Worm (Caenorhabditis elegans) whole organism, L2 larva: Measurements from ENCODE around the gene slc-5A12.

Experiments
- F13H6.1 ChIP-seq: sonication (generic microtip); optimal IDR thresholded peaks from 2 replicates; lab custom pipeline; 2016; ENCODE audit warnings: missing genetic modification characterization, missing compliant biosample characterization
- R02D3.7 ChIP-seq: fragments of 150-350 bp; optimal IDR thresholded peaks from 2 replicates; lab custom pipeline; 2014; ENCODE audit warnings: missing biosample characterization, missing genetic modification characterization
- Y55F3AM.14 ChIP-seq: fragments of 200-800 bp; sonication (Bioruptor generic); optimal IDR thresholded peaks from 2 replicates; lab custom pipeline; 2018; ENCODE audit warnings: mild to moderate bottlenecking, missing genetic modification characterization, missing compliant biosample characterization
- ZK546.5 ChIP-seq: sonication (generic microtip); optimal IDR thresholded peaks from 2 replicates; lab custom pipeline; 2017; ENCODE audit warnings: missing biosample characterization, missing genetic modification characterization
- alr-1 ChIP-seq: fragments of 150-350 bp; optimal IDR thresholded peaks from 2 replicates; lab custom pipeline; 2014; ENCODE audit warnings: missing biosample characterization, missing genetic modification characterization
- aly-2 ChIP-seq: fragments of 150-350 bp; optimal IDR thresholded peaks from 2 replicates; lab custom pipeline; 2014; ENCODE audit warnings: missing biosample characterization, missing genetic modification characterization
- ama-1 ChIP-seq: fragments of 150-350 bp; optimal IDR thresholded peaks from 2 replicates; lab custom pipeline; 2018; ENCODE audit warnings: inconsistent platforms
- ceh-16 ChIP-seq: fragments of 150-350 bp; optimal IDR thresholded peaks from 2 replicates; lab custom pipeline; 2014; ENCODE audit warnings: missing biosample characterization, missing genetic modification characterization
- ceh-82 ChIP-seq: fragments of 150-350 bp; optimal IDR thresholded peaks from 2 replicates; lab custom pipeline; 2014; ENCODE audit warnings: missing biosample characterization, missing genetic modification characterization
- crh-2 ChIP-seq: sonication (generic microtip); optimal IDR thresholded peaks from 2 replicates; lab custom pipeline; 2017; ENCODE audit warnings: missing biosample characterization, missing genetic modification characterization
- dmd-4 ChIP-seq: sonication (generic microtip); optimal IDR thresholded peaks from 2 replicates; lab custom pipeline; 2017; ENCODE audit warnings: missing biosample characterization, missing genetic modification characterization
- elt-1 ChIP-seq: fragments of 150-350 bp; optimal IDR thresholded peaks from 2 replicates; lab custom pipeline; 2014; ENCODE audit warnings: missing biosample characterization, missing genetic modification characterization
- elt-3 ChIP-seq: sonication (generic microtip); optimal IDR thresholded peaks from 2 replicates; lab custom pipeline; 2017; ENCODE audit warnings: missing biosample characterization, missing genetic modification characterization
- fos-1 ChIP-seq: fragments of 150-350 bp; optimal IDR thresholded peaks from 2 replicates; lab custom pipeline; 2014; ENCODE audit warnings: missing biosample characterization, missing genetic modification characterization
- gmeb-1 ChIP-seq: fragments of 150-350 bp; optimal IDR thresholded peaks from 2 replicates; lab custom pipeline; 2014; ENCODE audit warnings: missing biosample characterization, missing genetic modification characterization
- lin-11 ChIP-seq: fragments of 150-350 bp; sonication (generic microtip); optimal IDR thresholded peaks from 2 replicates; lab custom pipeline; 2014; ENCODE audit warnings: missing biosample characterization, missing genetic modification characterization, inconsistent platforms, mixed read lengths
- lin-13 ChIP-seq: fragments of 150-350 bp; optimal IDR thresholded peaks from 2 replicates; lab custom pipeline; 2014; ENCODE audit warnings: missing biosample characterization, missing genetic modification reagents, missing genetic modification characterization
- lin-39 ChIP-seq: fragments of 150-350 bp; optimal IDR thresholded peaks from 2 replicates; lab custom pipeline; 2014; ENCODE audit warnings: missing biosample characterization, missing genetic modification reagents, missing genetic modification characterization
- lsy-2 ChIP-seq, 2 experiments: fragments of 150-350 bp in 1 of 2; sonication (generic microtip) in 1 of 2; optimal IDR thresholded peaks; 2 replicates each; lab custom pipeline; 2014 to 2017; ENCODE audit warnings: missing biosample characterization in 2 of 2, missing genetic modification characterization in 2 of 2
- mab-5 ChIP-seq: fragments of 150-350 bp; optimal IDR thresholded peaks from 2 replicates; lab custom pipeline; 2014; ENCODE audit warnings: missing biosample characterization, missing genetic modification characterization
- mbf-1 ChIP-seq: sonication (generic microtip); optimal IDR thresholded peaks from 2 replicates; lab custom pipeline; 2017; ENCODE audit warnings: missing biosample characterization, missing genetic modification characterization
- nhr-10 ChIP-seq: sonication (generic microtip); optimal IDR thresholded peaks from 2 replicates; lab custom pipeline; 2017; ENCODE audit warnings: missing biosample characterization, missing genetic modification characterization
- nhr-11 ChIP-seq: fragments of 150-350 bp; optimal IDR thresholded peaks from 2 replicates; lab custom pipeline; 2014; ENCODE audit warnings: missing biosample characterization, missing genetic modification characterization
- nhr-12 ChIP-seq: fragments of 150-350 bp; optimal IDR thresholded peaks from 2 replicates; lab custom pipeline; 2014; ENCODE audit warnings: missing biosample characterization, missing genetic modification characterization
- nhr-129 ChIP-seq: fragments of 150-350 bp; optimal IDR thresholded peaks from 2 replicates; lab custom pipeline; 2014; ENCODE audit warnings: missing biosample characterization, missing genetic modification characterization
- nhr-21 ChIP-seq: fragments of 150-350 bp; optimal IDR thresholded peaks from 2 replicates; lab custom pipeline; 2014; ENCODE audit warnings: missing biosample characterization, missing genetic modification characterization
- nhr-23 ChIP-seq: fragments of 150-350 bp; optimal IDR thresholded peaks from 2 replicates; lab custom pipeline; 2014; ENCODE audit warnings: missing biosample characterization, missing genetic modification reagents, missing genetic modification characterization
- nhr-237 ChIP-seq: fragments of 150-350 bp; optimal IDR thresholded peaks from 2 replicates; lab custom pipeline; 2014; ENCODE audit warnings: missing biosample characterization, missing genetic modification characterization
- nhr-25 ChIP-seq: fragments of 150-350 bp; sonication (generic microtip); optimal IDR thresholded peaks from 3 replicates; lab custom pipeline; 2014; ENCODE audit warnings: missing biosample characterization, missing genetic modification characterization
- nhr-6 ChIP-seq: fragments of 150-350 bp; optimal IDR thresholded peaks from 2 replicates; lab custom pipeline; 2014; ENCODE audit warnings: missing biosample characterization, missing genetic modification characterization
- nhr-77 ChIP-seq: fragments of 150-350 bp; optimal IDR thresholded peaks from 2 replicates; lab custom pipeline; 2014; ENCODE audit warnings: missing biosample characterization, missing genetic modification characterization
- peb-1 ChIP-seq: fragments of 150-350 bp; optimal IDR thresholded peaks from 2 replicates; lab custom pipeline; 2014; ENCODE audit warnings: missing biosample characterization, missing genetic modification characterization
- sem-4 ChIP-seq: fragments of 150-350 bp; optimal IDR thresholded peaks from 2 replicates; lab custom pipeline; 2014; ENCODE audit warnings: missing biosample characterization, missing genetic modification reagents, missing genetic modification characterization
- skn-1 ChIP-seq: sonication (generic microtip); optimal IDR thresholded peaks from 2 replicates; lab custom pipeline; 2017; ENCODE audit warnings: missing biosample characterization, missing genetic modification characterization
- sma-9 ChIP-seq, 2 experiments: fragments of 150-350 bp in 1 of 2; sonication (generic microtip) in 1 of 2; optimal IDR thresholded peaks; 2 replicates each; lab custom pipeline; 2014 to 2016; ENCODE audit warnings: missing genetic modification characterization in 2 of 2, mild to moderate bottlenecking in 1 of 2, missing biosample characterization in 1 of 2, missing compliant biosample characterization in 1 of 2, missing genetic modification reagents in 1 of 2, moderate library complexity in 1 of 2
- snpc-4 ChIP-seq: fragments of 150-350 bp; optimal IDR thresholded peaks from 2 replicates; lab custom pipeline; 2014; ENCODE audit warnings: missing biosample characterization, missing genetic modification characterization
- unc-39 ChIP-seq: fragments of 150-350 bp; optimal IDR thresholded peaks from 2 replicates; lab custom pipeline; 2014; ENCODE audit warnings: missing biosample characterization, missing genetic modification characterization
- unc-55 ChIP-seq: fragments of 150-350 bp; sonication (generic microtip); optimal IDR thresholded peaks from 3 replicates; lab custom pipeline; 2014; ENCODE audit warnings: missing biosample characterization, missing genetic modification reagents, missing genetic modification characterization
- unc-62 ChIP-seq: fragments of 150-350 bp; optimal IDR thresholded peaks from 2 replicates; lab custom pipeline; 2014; ENCODE audit warnings: missing biosample characterization, missing genetic modification reagents, missing genetic modification characterization
- zag-1 ChIP-seq: fragments of 150-350 bp; optimal IDR thresholded peaks from 2 replicates; lab custom pipeline; 2014; ENCODE audit warnings: missing biosample characterization, missing genetic modification characterization
- ztf-1 ChIP-seq: fragments of 200-800 bp; sonication (Bioruptor generic); conservative IDR thresholded peaks from 2 replicates; pipeline ENCODE4 v1.3.6; 2022; ENCODE audit warnings: missing genetic modification characterization, missing compliant biosample characterization
- ztf-4 ChIP-seq: fragments of 150-350 bp; optimal IDR thresholded peaks from 2 replicates; lab custom pipeline; 2014; ENCODE audit warnings: missing biosample characterization, missing genetic modification characterization

slc-5A12 gene

DNA sequence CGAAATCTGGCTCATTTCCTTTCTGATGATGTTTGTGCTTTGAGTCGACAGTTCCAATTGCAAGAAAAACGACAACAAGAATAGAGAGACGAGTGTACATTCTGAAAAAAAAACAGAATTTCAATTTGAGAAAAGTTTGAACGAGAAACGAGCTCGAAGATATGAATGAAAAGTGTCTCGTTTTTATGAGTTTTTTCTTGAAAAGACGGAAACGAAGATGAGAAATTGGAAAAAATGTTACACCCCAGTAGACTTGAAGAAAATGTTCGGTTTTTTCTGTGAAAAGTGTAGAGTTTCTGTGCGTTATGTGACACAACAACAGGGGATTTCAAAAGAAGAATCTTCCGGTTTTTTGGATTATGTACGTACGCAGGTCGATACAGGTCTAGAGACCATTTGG lies 14.1 kb upstream of the slc-5A12 start, which contains the start of gene srlf-31:
Gene srlf-31, minus strand, starts transcription at position 101 of the 400 bp plus-strand sequence.
- TF ChIP-seq ceh-16 (no peak), ZK546.5 (tag; lab: Kevin White, UChicago) (no peak), nhr-21 (tag; lab: Kevin White, UChicago) (no peak), unc-39 (tag; lab: Kevin White, UChicago) (no peak), dmd-4 (tag; lab: Kevin White, UChicago) (no peak), nhr-11 (tag; lab: Kevin White, UChicago) (no peak), F13H6.1 (tag; lab: Kevin White, UChicago) (no peak), alr-1 (tag; lab: Kevin White, UChicago) (no peak), nhr-10 (tag; lab: Kevin White, UChicago) (no peak), snpc-4 (tag; lab: Kevin White, UChicago) (no peak), nhr-6 (tag; lab: Kevin White, UChicago) (no peak), skn-1 (no peak), ztf-1 (no peak), fos-1 (tag; lab: Kevin White, UChicago) (no peak), elt-3 (no peak)

DNA sequence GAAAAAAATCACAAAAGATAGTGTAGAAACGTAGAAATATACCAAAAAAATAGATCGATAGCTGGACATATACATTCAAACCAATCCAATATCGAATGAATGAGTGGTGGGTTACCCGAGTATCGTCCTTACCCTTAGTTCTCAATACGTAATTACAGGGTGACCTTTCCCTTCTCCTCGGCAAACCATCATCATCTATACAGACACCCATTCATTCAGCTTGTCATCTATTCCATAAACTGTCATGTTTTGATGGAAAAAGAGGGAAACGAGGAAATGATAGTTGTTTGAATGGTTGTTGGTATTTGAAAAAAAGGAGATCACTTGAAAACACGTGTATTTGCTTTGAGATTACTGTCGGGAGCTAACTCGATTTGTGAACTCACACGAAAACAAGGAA lies 13.1 kb upstream of the slc-5A12 start:
- TF ChIP-seq sma-9 (GFP tag; optimal IDR thresholded peaks at IDR 0.05; lab: Kevin White, UChicago) (no peak), sma-9 (tag; optimal IDR thresholded peaks at IDR 0.05; lab: Kevin White, UChicago) (no peak), lsy-2 (tag; optimal IDR thresholded peaks at IDR 0.05; lab: Kevin White, UChicago) (no peak), F13H6.1 (tag; lab: Kevin White, UChicago) (no peak), nhr-6 (tag; lab: Kevin White, UChicago) (no peak), nhr-23 (no peak), aly-2 (no peak), zag-1 (no peak), sem-4 (no peak), crh-2 (tag; lab: Kevin White, UChicago) (no peak), nhr-237 (tag; lab: Kevin White, UChicago) (no peak), unc-55 (GFP tag; lab: Kevin White, UChicago) (no peak), fos-1 (tag; lab: Kevin White, UChicago) (no peak), unc-62 (GFP tag; lab: Kevin White, UChicago) (no peak), skn-1 (no peak), nhr-12 (tag; lab: Kevin White, UChicago) (no peak), Y55F3AM.14 (no peak)

ce11 chrIV:11925346-11926075 lies 11.7 kb upstream of the slc-5A12 start, which contains the start of the genes srlf-33 and srlf-32:
Gene srlf-33 (minus strand): TSS chrIV:11925446.
Gene srlf-32 (plus strand): TSS chrIV:11926025.
- no peak for TF ChIP-seq R02D3.7
- TF ChIP-seq snpc-4 (tag; lab: Kevin White, UChicago), result no peak
- TF ChIP-seq elt-1 (tag; lab: Kevin White, UChicago), result no peak
- TF ChIP-seq ama-1 (lab: Kevin White, UChicago), result no peak
- no peak for TF ChIP-seq lsy-2 (tag; optimal IDR thresholded peaks at IDR 0.05; lab: Kevin White, UChicago)
- no peak for TF ChIP-seq mab-5 (tag; lab: Kevin White, UChicago)
- no peak for TF ChIP-seq mbf-1 (tag; lab: Kevin White, UChicago)
- no peak for TF ChIP-seq aly-2
- TF ChIP-seq lin-13, result no peak
- TF ChIP-seq, all 48 proteins: peak for 0

DNA sequence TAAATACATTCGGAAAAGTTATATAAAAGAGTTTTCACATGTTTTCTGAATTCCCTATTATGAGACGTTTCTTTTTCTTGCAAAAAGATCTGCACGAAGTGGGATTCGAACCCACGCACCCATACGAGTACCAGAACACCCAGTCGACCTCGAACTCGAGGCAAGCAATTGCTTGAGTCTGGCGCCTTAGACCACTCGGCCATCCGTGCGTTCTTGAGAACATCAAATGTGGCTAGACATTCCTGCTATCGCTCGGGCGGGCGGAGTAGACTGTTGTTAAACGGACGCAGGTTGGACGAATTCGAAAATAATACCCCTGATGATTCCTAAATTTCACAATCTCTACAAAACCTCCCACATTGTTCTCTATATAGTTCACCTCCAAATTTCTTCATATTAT lies 8.8 kb upstream of the slc-5A12 start:
- TF ChIP-seq nhr-10 (tag; lab: Kevin White, UChicago), result no peak
- TF ChIP-seq nhr-129 (tag; lab: Kevin White, UChicago), result peak; percentile 49
- peak; percentile 42 for TF ChIP-seq gmeb-1
- TF ChIP-seq lin-39 (tag; lab: Kevin White, UChicago), result no peak
- no peak for TF ChIP-seq mab-5 (tag; lab: Kevin White, UChicago)
- peak; percentile 0 for TF ChIP-seq ceh-16
- no peak for TF ChIP-seq mbf-1 (tag; lab: Kevin White, UChicago)
- no peak for TF ChIP-seq dmd-4 (tag; lab: Kevin White, UChicago)
- no peak for TF ChIP-seq nhr-23
- TF ChIP-seq lsy-2 (tag; optimal IDR thresholded peaks at IDR 0.05; lab: Kevin White, UChicago), result no peak
- no peak for TF ChIP-seq elt-1 (tag; lab: Kevin White, UChicago)
- no peak for TF ChIP-seq ztf-4 (tag; lab: Kevin White, UChicago)
- no peak for TF ChIP-seq snpc-4 (tag; lab: Kevin White, UChicago)
- no peak for TF ChIP-seq alr-1 (tag; lab: Kevin White, UChicago)
- peak; percentile 17 for TF ChIP-seq nhr-25 (tag; lab: Kevin White, UChicago)
- TF ChIP-seq zag-1, result no peak
- peak; percentile 56 for TF ChIP-seq sma-9 (GFP tag; optimal IDR thresholded peaks at IDR 0.05; lab: Kevin White, UChicago)
- no peak for TF ChIP-seq sma-9 (tag; optimal IDR thresholded peaks at IDR 0.05; lab: Kevin White, UChicago)
- TF ChIP-seq ama-1 (lab: Kevin White, UChicago), result no peak
- no peak for TF ChIP-seq ceh-82
- TF ChIP-seq Y55F3AM.14, result no peak
- no peak for TF ChIP-seq nhr-12 (tag; lab: Kevin White, UChicago)
- no peak for TF ChIP-seq unc-55 (GFP tag; lab: Kevin White, UChicago)
- TF ChIP-seq lin-11 (tag; lab: Kevin White, UChicago), result peak; percentile 33
- TF ChIP-seq R02D3.7, result no peak
- no peak for TF ChIP-seq ZK546.5 (tag; lab: Kevin White, UChicago)
- TF ChIP-seq fos-1 (tag; lab: Kevin White, UChicago), result peak; percentile 40
- TF ChIP-seq F13H6.1 (tag; lab: Kevin White, UChicago), result peak; percentile 14
- peak; percentile 9 for TF ChIP-seq crh-2 (tag; lab: Kevin White, UChicago)
- no peak for TF ChIP-seq nhr-77 (tag; lab: Kevin White, UChicago)
- TF ChIP-seq unc-62 (GFP tag; lab: Kevin White, UChicago), result no peak
- TF ChIP-seq peb-1, result no peak
- TF ChIP-seq elt-3, result no peak
- peak; percentile 29 for TF ChIP-seq sem-4
- TF ChIP-seq aly-2, result no peak
- TF ChIP-seq nhr-11 (tag; lab: Kevin White, UChicago), result no peak
- TF ChIP-seq nhr-6 (tag; lab: Kevin White, UChicago), result no peak
